Fruit fly (Drosophila melanogaster) whole organism, pupa: ENCODE data around the gene sim.

ENCODE experiments used
- CG10348 ChIP-seq: fragments of 200-800 bp; sonication (Bioruptor generic); IDR thresholded peaks from 2 replicates; pipeline ENCODE4 v1.3.6; 2022; ENCODE audit warnings: missing biosample characterization, missing genetic modification characterization
- CG12605 ChIP-seq: fragments of 200-800 bp; sonication (Bioruptor generic); IDR thresholded peaks from 2 replicates; pipeline ENCODE4 v1.3.6; 2022; ENCODE audit warnings: missing biosample characterization, missing genetic modification characterization
- Pif1B ChIP-seq: fragments of 200-800 bp; sonication (Bioruptor generic); optimal IDR thresholded peaks from 3 replicates; lab custom pipeline; 2016; ENCODE audit warnings: missing biosample characterization, missing genetic modification characterization
- fd96Ca ChIP-seq: fragments of 200-800 bp; sonication (Bioruptor generic); IDR thresholded peaks from 3 replicates; pipeline ENCODE4 v1.3.6; 2022; ENCODE audit warnings: missing biosample characterization, missing genetic modification characterization

dm6 chr3R:13017623-13018036 is 39.9 kb upstream of the sim start:
- TF ChIP-seq CG10348 (GFP tag; lab: Robert Waterston, UW): no peak
- no peak for TF ChIP-seq Pif1B (GFP tag; lab: Kevin White, UChicago)
- TF ChIP-seq fd96Ca: no peak
- TF ChIP-seq CG12605 (GFP tag; lab: Robert Waterston, UW): peak; percentile 78
